Fruit fly (Drosophila melanogaster): ENCODE data around the gene Hmu.

Hmu gene

dm6 chr3R:27281022-27281810 is 7.4 kb upstream of the Hmu start (continued):
- TF ChIP-seq CG8478 (optimal IDR thresholded peaks at IDR 0.05) (peak; percentile 82), schlank (tag; optimal IDR thresholded peaks at IDR 0.05) (peak; percentile 96), CG14965 (GFP tag; optimal IDR thresholded peaks at IDR 0.05; ENCODE audit: borderline replicate concordance) (peak; percentile 68), Six4 (GFP tag; optimal IDR thresholded peaks at IDR 0.05) (peak; percentile 92), Ets97D (GFP tag; optimal IDR thresholded peaks at IDR 0.05) (peak; percentile 75), caup (GFP tag; optimal IDR thresholded peaks at IDR 0.05; ENCODE audit: severe bottlenecking) (peak; percentile 97), gt (GFP tag; IDR thresholded peaks at IDR 0.05) (peak; percentile 90), cg (GFP tag; optimal IDR thresholded peaks at IDR 0.05) (peak; percentile 94), usp (GFP tag; optimal IDR thresholded peaks at IDR 0.05) (no peak), CG12219 (GFP tag; optimal IDR thresholded peaks at IDR 0.05) (peak; percentile 97), grn (GFP tag; optimal IDR thresholded peaks at IDR 0.05) (peak; percentile 76), ERR (GFP tag; optimal IDR thresholded peaks at IDR 0.05) (peak; percentile 91), HLH54F (GFP tag; optimal IDR thresholded peaks at IDR 0.05) (peak; percentile 96), Med (GFP tag) (peak; percentile 100), pzg (GFP tag; optimal IDR thresholded peaks at IDR 0.05) (peak; percentile 39), ac (GFP tag; optimal IDR thresholded peaks at IDR 0.05) (peak; percentile 78), CG1792 (GFP tag; optimal IDR thresholded peaks at IDR 0.05) (peak; percentile 92), dan (GFP tag; IDR thresholded peaks at IDR 0.05) (no peak; the same call in 1 of the 2 replicates), chm (GFP tag; IDR thresholded peaks at IDR 0.05) (peak; percentile 97), CG18619 (GFP tag; optimal IDR thresholded peaks at IDR 0.05) (peak; percentile 96), fd3F (GFP tag; optimal IDR thresholded peaks at IDR 0.05) (peak; percentile 95), unpg (GFP tag; optimal IDR thresholded peaks at IDR 0.05) (peak; percentile 96), B-H1 (GFP tag; IDR thresholded peaks at IDR 0.05) (peak; percentile 95), croc (GFP tag; conservative IDR thresholded peaks at IDR 0.05) (peak; percentile 89), BEAF-32 (GFP tag; optimal IDR thresholded peaks at IDR 0.05) (peak; percentile 27), zfh2 (GFP tag; optimal IDR thresholded peaks at IDR 0.05) (peak; percentile 96), Awh (GFP tag; IDR thresholded peaks at IDR 0.05) (peak; percentile 96), Nf-YC (tag; optimal IDR thresholded peaks at IDR 0.05) (peak; percentile 61), C15 (GFP tag; IDR thresholded peaks at IDR 0.05) (peak; percentile 93), sisA (GFP tag; IDR thresholded peaks at IDR 0.05) (peak; percentile 97), bcd (GFP tag; optimal IDR thresholded peaks at IDR 0.05) (peak; percentile 96), CG14441 (GFP tag; IDR thresholded peaks at IDR 0.05) (peak; percentile 98), bab2 (GFP tag; optimal IDR thresholded peaks at IDR 0.05) (peak; percentile 91), tll (GFP tag; optimal IDR thresholded peaks at IDR 0.05) (no peak), inv (GFP tag; IDR thresholded peaks at IDR 0.05; ENCODE audit: partially characterized antibody) (0 out of 2 replicates have a peak, but pooled peaks have one; percentile 36), run (tag; optimal IDR thresholded peaks at IDR 0.05) (peak; percentile 89), CG15601 (tag; optimal IDR thresholded peaks at IDR 0.05) (peak; percentile 87), MBD-R2 (GFP tag; IDR thresholded peaks at IDR 0.05) (peak; percentile 95), CG4360 (GFP tag; IDR thresholded peaks at IDR 0.05) (peak; percentile 78), dati (GFP tag; IDR thresholded peaks at IDR 0.05) (peak; percentile 94), CG15514 (GFP tag; optimal IDR thresholded peaks at IDR 0.05) (peak; percentile 93), cwo (GFP tag; optimal IDR thresholded peaks at IDR 0.05) (peak; percentile 95), ewg (GFP tag; optimal IDR thresholded peaks at IDR 0.05) (peak; percentile 92), amos (GFP tag; IDR thresholded peaks at IDR 0.05; ENCODE audit: partially characterized antibody) (peak; percentile 56; the same call in 1 of the 2 replicates), Trl (optimal IDR thresholded peaks at IDR 0.05) (peak; percentile 78 to 92), Trl (GFP tag; optimal IDR thresholded peaks at IDR 0.05) (peak; percentile 94), gce (GFP tag; IDR thresholded peaks at IDR 0.05) (peak; percentile 96), sens-2 (GFP tag; IDR thresholded peaks at IDR 0.05) (peak; percentile 90), crp (GFP tag; optimal IDR thresholded peaks at IDR 0.05) (peak in 1 of 2 experiments; percentile 68)

Measured in whole organism, embryonic.